Fruit fly (Drosophila melanogaster) Kc167 (cell line): ENCODE results near the gene Cyp9f3.
A peak's percentile ranks its signal among the peaks of the same experiment; 100 is the strongest.

Experiments used
- Myc ChIP-seq: fragments of >200 bp; optimal IDR thresholded peaks from 2 replicates; lab custom pipeline; 2017; ENCODE audit warnings: missing external identifiers
- Sin3A ChIP-seq: fragments of >200 bp; optimal IDR thresholded peaks from 2 replicates; lab custom pipeline; 2018; ENCODE audit warnings: missing external identifiers
- h ChIP-seq: fragments of >200 bp; optimal IDR thresholded peaks from 3 replicates; lab custom pipeline; 2018; ENCODE audit warnings: missing external identifiers
- insv ChIP-seq: fragments of >200 bp; optimal IDR thresholded peaks from 3 replicates; lab custom pipeline; 2018; ENCODE audit warnings: missing external identifiers
- psq ChIP-seq: fragments of >200 bp; optimal IDR thresholded peaks from 2 replicates; lab custom pipeline; 2017; ENCODE audit warnings: missing external identifiers
- ttk ChIP-seq: sonication (Bioruptor generic); optimal IDR thresholded peaks from 2 replicates; lab custom pipeline; 2017; ENCODE audit warnings: missing external identifiers

Gene Cyp9f3

dm6 chr3R:12406235-12407196 lies 7.8 kb upstream of the Cyp9f3 start, which contains the start of gene CG5167:
Gene CG5167 (plus strand): TSS chr3R:12406532.
- no peak for TF ChIP-seq insv (lab: Kevin White, UChicago)
- TF ChIP-seq ttk: no peak
- TF ChIP-seq psq (lab: Kevin White, UChicago): no peak
- no peak for TF ChIP-seq Myc (lab: Kevin White, UChicago)
- no peak for TF ChIP-seq h (lab: Kevin White, UChicago)
- no peak for TF ChIP-seq Sin3A

DNA sequence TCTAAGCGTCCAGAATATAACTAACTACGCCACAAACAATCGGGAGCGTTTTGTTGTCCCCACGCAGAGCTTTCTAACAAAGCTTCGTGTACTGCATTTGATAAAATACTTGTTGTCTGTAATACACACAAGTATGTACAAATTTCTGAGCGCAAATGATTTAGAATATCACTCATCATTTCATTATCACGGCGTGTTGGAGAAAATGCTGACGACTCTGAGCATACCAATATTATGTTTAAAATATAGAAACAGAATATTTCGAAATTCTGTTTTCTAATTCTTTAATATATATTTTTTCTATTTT lies 7.2 kb upstream of the Cyp9f3 start, which contains the start of gene Cyp9f2:
TSS of gene Cyp9f2 (minus strand) at position 101 of the 307 bp plus-strand sequence.
- TF ChIP-seq Sin3A (no peak), h (lab: Kevin White, UChicago) (no peak), insv (lab: Kevin White, UChicago) (no peak), ttk (no peak), Myc (lab: Kevin White, UChicago) (no peak), psq (lab: Kevin White, UChicago) (no peak)

- TF ChIP-seq Myc (lab: Kevin White, UChicago): no peak
- no peak for TF ChIP-seq Sin3A
- no peak for TF ChIP-seq psq (lab: Kevin White, UChicago)
- no peak for TF ChIP-seq h (lab: Kevin White, UChicago)
- TF ChIP-seq insv (lab: Kevin White, UChicago): no peak
- no peak for TF ChIP-seq ttk
Measured at dm6 chr3R:12405134-12405533, 6.4 kb upstream of the Cyp9f3 start.

- TF ChIP-seq psq (lab: Kevin White, UChicago) (no peak), ttk (no peak), Myc (lab: Kevin White, UChicago) (no peak), Sin3A (no peak), insv (lab: Kevin White, UChicago) (no peak), h (lab: Kevin White, UChicago) (no peak)
Measured at dm6 chr3R:12402935-12403334, 4.2 kb upstream of the Cyp9f3 start.

DNA sequence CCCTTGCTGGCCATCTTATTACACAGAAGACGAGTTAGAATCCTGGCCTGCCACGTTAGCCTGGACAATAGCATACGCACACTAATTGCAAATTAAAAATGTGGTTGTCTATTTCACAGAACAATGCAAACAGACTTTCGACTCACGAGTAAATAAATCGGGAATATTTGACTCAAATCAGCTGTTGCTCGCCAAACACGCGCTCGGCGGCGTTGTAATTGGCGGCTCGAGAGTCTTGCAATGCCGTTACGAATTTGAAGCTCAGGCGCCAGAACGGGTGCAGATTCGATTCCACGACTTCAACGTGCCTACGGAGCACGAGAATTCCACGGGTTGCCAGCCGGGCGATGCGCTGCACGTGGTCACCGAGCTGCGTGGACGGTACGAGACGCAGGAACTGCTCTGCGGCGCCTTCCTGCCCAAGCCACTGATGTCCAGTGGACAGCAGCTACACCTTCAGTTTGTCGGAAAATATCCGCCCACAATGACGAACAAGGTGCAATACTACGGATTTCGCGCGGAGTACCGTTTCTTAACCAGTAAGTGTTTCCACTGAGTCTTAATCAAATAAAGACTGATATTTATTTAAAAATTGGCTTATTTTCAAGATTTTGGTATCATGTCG lies 3.1 kb upstream of the Cyp9f3 start, which contains the start of gene DNAlig3:
TSS of gene DNAlig3 (minus strand) at position 168 of the 625 bp plus-strand sequence.
- TF ChIP-seq insv (lab: Kevin White, UChicago) (peak; percentile 84), psq (lab: Kevin White, UChicago) (no peak), ttk (no peak)

DNA sequence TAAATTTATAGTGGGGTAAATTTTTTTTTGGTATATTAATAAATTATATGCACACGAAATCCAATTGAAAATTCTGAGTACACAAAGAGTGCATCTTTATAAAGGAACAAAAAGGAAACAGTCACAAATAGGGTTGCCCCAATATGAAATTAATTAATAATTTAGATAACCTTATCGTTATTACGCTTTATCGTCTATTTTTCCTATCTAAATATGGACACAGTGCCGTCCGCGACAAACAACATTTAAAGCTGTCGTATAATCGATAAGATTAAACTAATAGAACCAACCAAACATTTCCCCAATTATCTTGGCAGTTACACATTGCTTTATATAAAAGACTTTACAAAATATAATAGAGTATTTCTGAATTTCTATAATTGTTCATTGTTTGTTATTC lies 675 bp downstream of the Cyp9f3 start:
- TF ChIP-seq h (lab: Kevin White, UChicago) (no peak), psq (lab: Kevin White, UChicago) (no peak), Myc (lab: Kevin White, UChicago) (no peak), Sin3A (no peak), insv (lab: Kevin White, UChicago) (no peak), ttk (no peak)

- TF ChIP-seq Sin3A (no peak), psq (lab: Kevin White, UChicago) (no peak), h (lab: Kevin White, UChicago) (no peak), insv (lab: Kevin White, UChicago) (no peak), ttk (no peak), Myc (lab: Kevin White, UChicago) (no peak)
Measured at dm6 chr3R:12395880-12396279, 2.8 kb downstream of the Cyp9f3 start, which contains the start of the genes CG10096 and CG10097. Gene CG10096 (minus strand): TSS chr3R:12395980. Gene CG10097 (minus strand): TSS chr3R:12395980.

DNA sequence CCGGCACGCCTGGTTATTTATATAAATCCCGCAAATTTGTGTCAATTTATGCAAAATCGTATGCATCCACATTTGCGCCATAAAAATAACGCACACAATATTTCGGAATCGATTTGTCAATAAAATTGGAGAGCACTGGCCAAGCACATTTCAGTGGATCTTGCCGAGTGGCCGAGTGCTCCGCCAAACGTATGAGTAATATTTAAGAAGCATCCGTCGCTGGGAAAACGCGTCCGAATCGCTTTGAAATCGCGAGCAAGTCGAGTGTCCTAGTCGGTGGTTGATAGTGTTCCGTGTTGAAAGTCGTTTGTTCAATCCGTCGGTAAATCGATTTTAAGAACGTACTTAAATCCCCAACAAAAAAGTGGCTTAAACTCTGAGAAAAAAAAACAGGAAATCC lies 11.8 kb downstream of the Cyp9f3 start, which contains the start of gene CG33098:
TSS of gene CG33098 (plus strand) at position 224 of the 400 bp plus-strand sequence.
- no peak for TF ChIP-seq insv (lab: Kevin White, UChicago)
- TF ChIP-seq Sin3A: no peak
- no peak for TF ChIP-seq h (lab: Kevin White, UChicago)
- TF ChIP-seq Myc (lab: Kevin White, UChicago): no peak
- TF ChIP-seq ttk: no peak
- TF ChIP-seq psq (lab: Kevin White, UChicago): no peak

DNA sequence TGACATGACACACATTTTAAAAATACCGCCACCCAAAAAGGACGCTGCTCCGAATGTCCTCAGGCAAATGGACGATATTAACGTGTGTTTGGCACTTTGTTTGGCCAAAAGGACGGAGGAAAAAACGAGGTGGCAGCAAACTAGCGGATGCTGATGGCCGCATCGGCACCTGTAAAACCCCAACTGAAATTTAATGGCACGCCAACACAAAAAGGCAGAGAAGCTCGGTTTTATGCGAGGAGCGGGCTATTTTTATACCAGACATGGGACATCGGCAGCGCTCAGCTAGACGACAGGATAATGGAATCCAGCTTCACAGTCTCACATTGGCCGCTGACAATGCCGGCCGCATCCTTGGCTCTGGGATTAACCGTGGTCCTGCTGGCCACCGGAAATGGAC lies 12.8 kb downstream of the Cyp9f3 start, which contains the start of gene Sol1:
TSS of gene Sol1 (plus strand) at position 301 of the 400 bp plus-strand sequence.
- no peak for TF ChIP-seq psq (lab: Kevin White, UChicago)
- TF ChIP-seq ttk: no peak
- TF ChIP-seq Sin3A: no peak
- TF ChIP-seq h (lab: Kevin White, UChicago): no peak
- TF ChIP-seq Myc (lab: Kevin White, UChicago): no peak
- no peak for TF ChIP-seq insv (lab: Kevin White, UChicago)

- TF ChIP-seq Myc (lab: Kevin White, UChicago) (no peak), h (lab: Kevin White, UChicago) (no peak), insv (lab: Kevin White, UChicago) (no peak), Sin3A (no peak), psq (lab: Kevin White, UChicago) (no peak), ttk (no peak)
Measured at dm6 chr3R:12384274-12384673, 14.5 kb downstream of the Cyp9f3 start.

DNA sequence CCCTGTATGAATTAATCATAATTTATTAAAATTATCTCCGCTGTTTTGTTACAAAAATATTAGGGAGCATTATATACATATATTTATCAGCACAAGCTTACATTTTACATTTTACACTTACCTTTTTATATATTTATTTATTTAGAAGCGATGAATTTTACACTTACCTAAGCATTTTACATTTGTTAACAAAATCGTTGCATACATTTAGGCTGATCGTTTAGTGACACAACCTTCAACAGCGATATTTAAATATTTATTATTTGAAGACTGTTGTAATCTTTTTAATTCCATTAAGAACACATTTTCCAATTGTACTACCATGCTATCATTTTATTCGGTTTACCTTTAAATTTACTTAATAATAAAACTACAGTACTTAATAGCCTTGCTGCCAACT lies 14.9 kb downstream of the Cyp9f3 start:
- TF ChIP-seq psq (lab: Kevin White, UChicago) (no peak), Sin3A (no peak), ttk (no peak), Myc (lab: Kevin White, UChicago) (no peak), insv (lab: Kevin White, UChicago) (no peak), h (lab: Kevin White, UChicago) (no peak)

DNA sequence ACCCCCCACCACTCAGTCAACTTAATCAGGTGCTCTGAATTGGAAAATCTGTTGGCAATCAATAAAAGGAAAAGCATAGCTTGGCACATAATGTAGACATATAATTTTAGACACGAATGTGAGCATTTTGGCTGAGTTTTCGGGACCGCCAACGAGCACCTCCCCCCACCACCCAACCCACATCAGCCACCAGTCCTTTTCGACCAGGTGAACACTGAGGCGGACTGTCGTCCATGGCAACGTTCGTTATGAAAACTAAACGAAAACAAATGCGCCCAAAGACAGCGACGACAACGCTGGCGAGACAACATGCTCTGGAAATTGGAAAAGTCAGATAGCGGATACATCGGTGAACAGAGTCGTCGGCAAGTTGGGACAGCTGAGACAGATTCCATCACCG lies 15.7 kb downstream of the Cyp9f3 start, which contains the start of gene GstD11:
TSS of gene GstD11 (plus strand) at position 301 of the 400 bp plus-strand sequence.
- TF ChIP-seq psq (lab: Kevin White, UChicago) (no peak), Myc (lab: Kevin White, UChicago) (no peak), h (lab: Kevin White, UChicago) (no peak), insv (lab: Kevin White, UChicago) (no peak), Sin3A (no peak), ttk (no peak)
